Worm (Caenorhabditis elegans): ENCODE data around the gene C16A3.5.

The C16A3.5 gene

DNA sequence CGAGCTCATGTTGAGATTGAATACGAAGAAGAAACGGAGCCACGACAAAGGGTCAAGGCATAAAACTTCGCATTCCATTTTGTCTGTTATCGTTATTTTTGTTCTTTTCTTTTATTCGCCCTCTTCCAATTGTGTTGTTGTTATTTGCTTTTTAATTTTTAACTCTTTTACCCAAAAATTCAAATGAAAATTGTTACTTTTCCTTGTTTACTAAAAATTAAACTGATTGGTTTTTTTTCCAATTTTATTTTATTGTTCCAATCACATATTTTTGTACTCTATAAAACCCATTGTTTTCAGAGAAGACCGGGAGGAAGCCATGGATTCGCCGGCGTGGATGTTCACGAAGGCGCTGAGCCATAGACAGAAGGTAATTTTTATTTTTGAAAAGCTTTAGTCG, at the start of gene C16A3.5:
Gene C16A3.5 (plus strand): TSS at position 301 of the 400 bp plus-strand sequence.
- TF ChIP-seq unc-130 (GFP tag; optimal IDR thresholded peaks at IDR 0.05) = no peak
- TF ChIP-seq mcd-1 (GFP tag; IDR thresholded peaks at IDR 0.05) = 0 out of 2 replicates have a peak, but pooled peaks have one; percentile 11
- TF ChIP-seq F57C9.4 (tag; optimal IDR thresholded peaks at IDR 0.05) = no peak
- no peak for TF ChIP-seq mes-4 (tag; optimal IDR thresholded peaks at IDR 0.05)
- no peak for TF ChIP-seq athp-1 (tag; optimal IDR thresholded peaks at IDR 0.05)
- no peak for TF ChIP-seq atf-7 (tag; optimal IDR thresholded peaks at IDR 0.05)

DNA sequence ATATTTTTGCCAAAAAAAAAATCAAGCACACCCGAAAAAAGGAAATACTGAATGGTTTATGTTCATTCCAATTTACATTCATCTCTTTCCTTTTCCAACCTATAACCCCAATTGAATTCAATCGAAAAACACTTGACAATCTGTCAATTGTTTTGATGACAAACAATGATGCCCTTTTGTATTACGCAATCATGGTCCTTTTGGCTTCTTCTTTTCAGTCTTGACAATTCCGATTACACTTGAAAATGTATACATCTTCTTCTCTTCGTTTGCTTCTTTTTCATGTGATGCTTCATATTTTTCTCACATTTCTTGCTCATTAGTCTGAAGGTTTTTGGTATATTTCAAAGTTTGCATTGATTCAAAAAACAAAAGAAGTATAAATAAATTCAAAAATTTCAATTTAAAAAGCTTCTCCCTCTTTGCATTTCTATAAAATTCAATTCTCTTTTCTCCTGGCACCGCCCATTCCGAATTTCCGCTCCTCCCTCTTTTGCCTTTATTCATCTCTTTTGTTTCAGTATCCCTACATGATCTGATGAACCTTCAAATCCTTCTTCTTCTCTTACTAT, 49.3 kb upstream of the C16A3.5 start, which contains the start of gene C56G2.4:
Gene C56G2.4 (plus strand): TSS at position 522 of the 572 bp plus-strand sequence.
- TF ChIP-seq F57A8.1 (GFP tag; optimal IDR thresholded peaks at IDR 0.05) (no peak), rpc-1 (optimal IDR thresholded peaks at IDR 0.05) (no peak), rpc-1 (tag; optimal IDR thresholded peaks at IDR 0.05) (no peak), F49E8.2 (tag; optimal IDR thresholded peaks at IDR 0.05; ENCODE audit: insufficient read depth) (no peak), hmg-1.2 (GFP tag; IDR thresholded peaks at IDR 0.05) (no peak), egrh-3 (GFP tag; IDR thresholded peaks at IDR 0.05) (no peak), ekl-4 (GFP tag; IDR thresholded peaks at IDR 0.05) (no peak), akir-1 (GFP tag; optimal IDR thresholded peaks at IDR 0.05) (no peak), unc-130 (GFP tag; optimal IDR thresholded peaks at IDR 0.05) (no peak), let-607 (tag; optimal IDR thresholded peaks at IDR 0.05) (no peak), ztf-6 (GFP tag; IDR thresholded peaks at IDR 0.05) (no peak), lin-54 (GFP tag; optimal IDR thresholded peaks at IDR 0.05) (no peak), aptf-2 (GFP tag; conservative IDR thresholded peaks at IDR 0.05) (no peak)

DNA sequence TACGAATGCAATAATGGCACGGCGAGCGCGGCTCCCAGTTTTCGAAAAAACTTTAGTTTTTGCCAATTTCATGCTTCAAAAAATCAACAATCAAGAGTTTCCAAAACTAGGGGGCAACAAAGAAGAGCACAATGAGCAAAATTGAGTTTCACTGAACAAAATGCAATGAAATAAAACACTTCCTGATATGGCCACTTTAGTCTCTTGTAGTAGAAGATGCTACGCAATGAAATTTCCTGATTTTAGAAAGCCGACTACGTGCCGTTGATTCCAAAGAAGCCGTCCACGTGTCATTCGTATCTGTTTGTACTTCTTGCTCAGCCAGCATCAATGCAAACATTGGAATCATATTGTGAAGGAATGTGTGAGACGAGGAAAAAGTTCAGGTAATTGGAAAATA, 46.2 kb upstream of the C16A3.5 start:
- TF ChIP-seq F23B12.7 (tag; optimal IDR thresholded peaks at IDR 0.05; ENCODE audit: insufficient read depth) (no peak), ztf-6 (GFP tag; IDR thresholded peaks at IDR 0.05) (no peak), lin-40 (tag; optimal IDR thresholded peaks at IDR 0.05) (no peak), pbrm-1 (GFP tag; IDR thresholded peaks at IDR 0.05) (no peak), lir-1 (GFP tag; conservative IDR thresholded peaks at IDR 0.05) (no peak), tbx-9 (tag; optimal IDR thresholded peaks at IDR 0.05; ENCODE audit: borderline replicate concordance) (no peak), ekl-4 (GFP tag; IDR thresholded peaks at IDR 0.05) (no peak), unc-62 (GFP tag; optimal IDR thresholded peaks at IDR 0.05) (no peak), ceh-79 (tag; optimal IDR thresholded peaks at IDR 0.05) (no peak), atf-7 (tag; optimal IDR thresholded peaks at IDR 0.05) (no peak)

DNA sequence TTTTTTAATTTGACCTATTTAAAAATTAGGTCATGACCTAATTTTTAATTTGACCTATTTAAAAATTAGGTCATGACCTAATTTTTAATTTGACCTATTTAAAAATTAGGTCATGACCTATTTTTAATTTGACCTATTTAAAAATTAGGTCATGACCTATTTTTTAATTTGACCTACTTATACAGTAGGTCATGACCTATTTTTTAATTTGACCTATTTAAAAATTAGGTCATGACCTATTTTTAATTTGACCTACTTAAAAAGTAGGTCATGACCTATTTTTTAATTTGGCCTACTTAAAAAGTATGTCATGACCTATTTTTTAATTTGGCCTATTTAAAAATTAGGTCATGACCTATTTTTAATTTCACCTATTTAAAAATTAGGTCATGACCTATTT, 42.8 kb upstream of the C16A3.5 start:
- TF ChIP-seq madf-6 (GFP tag; IDR thresholded peaks at IDR 0.05) (peak; percentile 69), madf-8 (GFP tag; conservative IDR thresholded peaks at IDR 0.05) (peak; percentile 41; the same call in 1 of the 2 replicates)

DNA sequence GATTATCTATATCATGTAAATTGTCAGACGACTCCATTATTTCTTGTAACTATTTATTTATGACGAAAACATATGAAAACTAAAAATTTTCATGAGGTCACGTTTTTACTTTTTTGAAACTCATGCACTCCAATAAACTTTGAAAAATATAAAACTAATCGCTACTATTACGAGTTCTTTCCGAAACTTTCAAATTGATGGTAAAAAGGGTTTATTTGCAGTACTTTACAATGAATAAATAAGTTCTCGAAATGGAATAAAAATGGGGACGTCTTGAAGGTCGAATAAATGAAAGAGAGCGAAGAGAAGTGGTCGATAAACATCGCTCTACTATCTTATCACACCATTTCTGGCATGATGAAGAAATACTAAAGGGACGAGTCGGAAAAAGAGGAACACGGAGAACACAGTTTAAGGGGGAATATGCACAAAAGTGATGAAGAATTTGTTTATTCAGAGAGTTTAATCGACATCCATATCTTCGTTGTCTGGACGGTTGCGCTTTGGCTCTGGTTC, 40.6 kb upstream of the C16A3.5 start, which contains the start of gene let-767:
Gene let-767 (minus strand): TSS at position 51 of the 516 bp plus-strand sequence.
- TF ChIP-seq nhr-80 (tag; optimal IDR thresholded peaks at IDR 0.05) = peak; percentile 45
- no peak for TF ChIP-seq nfya-2 (GFP tag; IDR thresholded peaks at IDR 0.05)
- TF ChIP-seq ekl-4 (GFP tag; IDR thresholded peaks at IDR 0.05) = peak; percentile 32; the same call in 1 of the 2 replicates
- TF ChIP-seq ets-4 (GFP tag; optimal IDR thresholded peaks at IDR 0.05) = no peak
- TF ChIP-seq hmg-1.2 (GFP tag; IDR thresholded peaks at IDR 0.05) = 0 out of 2 replicates have a peak, but pooled peaks have one; percentile 4
- TF ChIP-seq F49E8.2 (tag; optimal IDR thresholded peaks at IDR 0.05; ENCODE audit: insufficient read depth) = no peak
- TF ChIP-seq madf-3 (GFP tag; IDR thresholded peaks at IDR 0.05) = 0 out of 2 replicates have a peak, but pooled peaks have one; percentile 36
- TF ChIP-seq tlf-1 (GFP tag; optimal IDR thresholded peaks at IDR 0.05) = no peak
- TF ChIP-seq chd-7 (tag; optimal IDR thresholded peaks at IDR 0.05) = no peak
